Fruit fly (Drosophila melanogaster): ENCODE data around the gene CG32554.

CG32554 gene

dm6 chrX:17857809-17858208 is 5.3 kb upstream of the CG32554 start:
- TF ChIP-seq foxo (GFP tag; optimal IDR thresholded peaks at IDR 0.05) (no peak), dsf (GFP tag; optimal IDR thresholded peaks at IDR 0.05; ENCODE audit: borderline replicate concordance) (no peak), OdsH (GFP tag; optimal IDR thresholded peaks at IDR 0.05) (no peak), sv (GFP tag; optimal IDR thresholded peaks at IDR 0.05) (no peak), CG9705 (GFP tag; optimal IDR thresholded peaks at IDR 0.05) (no peak), Mio (GFP tag; optimal IDR thresholded peaks at IDR 0.05) (no peak), CG32264 (GFP tag; optimal IDR thresholded peaks at IDR 0.05) (no peak), Hnf4 (GFP tag; optimal IDR thresholded peaks at IDR 0.05) (no peak), dmrt93B (GFP tag; optimal IDR thresholded peaks at IDR 0.05) (no peak)

dm6 chrX:17856458-17857277 is 4.2 kb upstream of the CG32554 start, which contains the start of gene Srx:
Srx (plus strand) TSS chrX:17856974.
- peak; percentile 39 for TF ChIP-seq OdsH (GFP tag; optimal IDR thresholded peaks at IDR 0.05)
- TF ChIP-seq Hnf4 (GFP tag; optimal IDR thresholded peaks at IDR 0.05) = peak; percentile 66
- TF ChIP-seq Dif (GFP tag; optimal IDR thresholded peaks at IDR 0.05; ENCODE audit: partially characterized antibody) = no peak
- peak; percentile 18 for TF ChIP-seq CG9705 (GFP tag; optimal IDR thresholded peaks at IDR 0.05)
- no peak for TF ChIP-seq sv (GFP tag; optimal IDR thresholded peaks at IDR 0.05)
- no peak for TF ChIP-seq Rel (GFP tag; optimal IDR thresholded peaks at IDR 0.05)
- peak; percentile 59 for TF ChIP-seq Rel (tag; optimal IDR thresholded peaks at IDR 0.05)
- TF ChIP-seq Sp1 (GFP tag; optimal IDR thresholded peaks at IDR 0.05) = peak; percentile 62
- TF ChIP-seq Jra (GFP tag; optimal IDR thresholded peaks at IDR 0.05) = peak; percentile 60
- TF ChIP-seq HLH106 (tag; optimal IDR thresholded peaks at IDR 0.05) = peak; percentile 59
- TF ChIP-seq Myc (optimal IDR thresholded peaks at IDR 0.05) = no peak
- TF ChIP-seq br (GFP tag; optimal IDR thresholded peaks at IDR 0.05) = peak; percentile 59
- TF ChIP-seq CG32264 (GFP tag; optimal IDR thresholded peaks at IDR 0.05) = no peak
- peak; percentile 26 for TF ChIP-seq rgr (GFP tag; optimal IDR thresholded peaks at IDR 0.05)
- TF ChIP-seq h (GFP tag; optimal IDR thresholded peaks at IDR 0.05) = peak; percentile 59
- peak; percentile 43 for TF ChIP-seq psq (GFP tag; optimal IDR thresholded peaks at IDR 0.05)
- TF ChIP-seq foxo (GFP tag; optimal IDR thresholded peaks at IDR 0.05) = peak in 1 of 2 experiments; percentile 47
- peak; percentile 35 for TF ChIP-seq ey (GFP tag; optimal IDR thresholded peaks at IDR 0.05)
- TF ChIP-seq jim (GFP tag; optimal IDR thresholded peaks at IDR 0.05) = peak; percentile 90
- TF ChIP-seq fru (GFP tag; optimal IDR thresholded peaks at IDR 0.05) = peak; percentile 33
- TF ChIP-seq dl (GFP tag; optimal IDR thresholded peaks at IDR 0.05; ENCODE audit: insufficient read depth in 1 of 2, partially characterized antibody in 2 of 2) = no peak

- TF ChIP-seq foxo (GFP tag; optimal IDR thresholded peaks at IDR 0.05) (no peak), pan (optimal IDR thresholded peaks at IDR 0.05) (no peak), Abd-B (GFP tag; optimal IDR thresholded peaks at IDR 0.05) (no peak), dl (GFP tag; optimal IDR thresholded peaks at IDR 0.05; ENCODE audit: insufficient read depth in 1 of 2, partially characterized antibody in 2 of 2) (no peak), fru (GFP tag; optimal IDR thresholded peaks at IDR 0.05) (no peak), h (GFP tag; optimal IDR thresholded peaks at IDR 0.05) (no peak), sv (GFP tag; optimal IDR thresholded peaks at IDR 0.05) (no peak), rgr (GFP tag; optimal IDR thresholded peaks at IDR 0.05) (no peak), lola (GFP tag; optimal IDR thresholded peaks at IDR 0.05) (no peak), N (GFP tag; optimal IDR thresholded peaks at IDR 0.05) (no peak), ey (GFP tag; optimal IDR thresholded peaks at IDR 0.05) (no peak), psq (GFP tag; optimal IDR thresholded peaks at IDR 0.05) (no peak), Hr78 (GFP tag; optimal IDR thresholded peaks at IDR 0.05) (no peak), Mio (GFP tag; optimal IDR thresholded peaks at IDR 0.05) (no peak), Rel (GFP tag; optimal IDR thresholded peaks at IDR 0.05) (no peak), Rel (tag; optimal IDR thresholded peaks at IDR 0.05) (no peak), dsf (GFP tag; optimal IDR thresholded peaks at IDR 0.05; ENCODE audit: borderline replicate concordance) (no peak), woc (GFP tag; optimal IDR thresholded peaks at IDR 0.05) (no peak), CG9705 (GFP tag; optimal IDR thresholded peaks at IDR 0.05) (no peak), brk (GFP tag; optimal IDR thresholded peaks at IDR 0.05) (no peak), Sp1 (GFP tag; optimal IDR thresholded peaks at IDR 0.05) (no peak)
Observed at dm6 chrX:17856029-17856428, 3.5 kb upstream of the CG32554 start, which contains the start of gene Mco4. Mco4 (minus strand) TSS chrX:17856129.

- TF ChIP-seq sv (GFP tag; optimal IDR thresholded peaks at IDR 0.05) = no peak
- no peak for TF ChIP-seq tai (GFP tag; optimal IDR thresholded peaks at IDR 0.05)
- TF ChIP-seq Hr83 (GFP tag; optimal IDR thresholded peaks at IDR 0.05; ENCODE audit: poor library complexity, severe bottlenecking) = peak; percentile 47
- TF ChIP-seq fru (GFP tag; optimal IDR thresholded peaks at IDR 0.05) = no peak
- no peak for TF ChIP-seq CG32264 (GFP tag; optimal IDR thresholded peaks at IDR 0.05)
- TF ChIP-seq CG9705 (GFP tag; optimal IDR thresholded peaks at IDR 0.05) = peak; percentile 17
- TF ChIP-seq h (GFP tag; optimal IDR thresholded peaks at IDR 0.05) = peak; percentile 50
- TF ChIP-seq Sp1 (GFP tag; optimal IDR thresholded peaks at IDR 0.05) = peak; percentile 26
- TF ChIP-seq dsf (GFP tag; optimal IDR thresholded peaks at IDR 0.05; ENCODE audit: borderline replicate concordance) = no peak
- TF ChIP-seq HLH106 (tag; optimal IDR thresholded peaks at IDR 0.05) = no peak
- TF ChIP-seq rgr (GFP tag; optimal IDR thresholded peaks at IDR 0.05) = peak; percentile 23
- peak; percentile 4 for TF ChIP-seq Myc (optimal IDR thresholded peaks at IDR 0.05)
- TF ChIP-seq Rel (GFP tag; optimal IDR thresholded peaks at IDR 0.05) = no peak
- TF ChIP-seq Rel (tag; optimal IDR thresholded peaks at IDR 0.05) = peak; percentile 75
Observed at dm6 chrX:17850179-17850578, 2.3 kb downstream of the CG32554 start, which contains the start of the genes CG15814 and Spt7. CG15814 (minus strand) TSS chrX:17850342. Spt7 (plus strand) TSS chrX:17850460.
